Worm (Caenorhabditis elegans): ENCODE measurements around the gene F54B11.11.

DNA sequence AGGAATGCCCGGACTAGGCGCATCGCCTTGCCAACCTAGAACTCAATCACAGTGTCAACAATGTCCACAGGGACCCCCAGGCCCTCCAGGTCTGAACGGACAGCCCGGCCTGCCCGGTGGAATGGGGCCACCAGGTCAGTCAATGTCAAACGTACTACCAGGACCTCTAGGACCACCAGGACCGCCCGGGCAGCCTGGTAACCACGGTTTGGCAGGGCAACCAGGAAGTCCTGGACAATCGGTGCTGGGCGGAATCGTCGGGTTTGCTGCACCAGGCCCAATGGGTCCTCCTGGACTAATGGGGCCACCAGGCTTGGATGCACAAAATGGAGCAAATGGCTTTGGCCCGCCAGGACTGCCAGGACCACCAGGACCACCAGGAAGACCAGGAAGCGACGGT lies 12.1 kb downstream of the F54B11.11 start:
- TF ChIP-seq tbx-2 (tag; optimal IDR thresholded peaks at IDR 0.05) (no peak), ztf-11 (tag; optimal IDR thresholded peaks at IDR 0.05) (no peak)

Measured in whole organism, L3 larva.